Fruit fly (Drosophila melanogaster) whole organism, embryonic: ENCODE data around the gene CG34126.

Source experiments
- Aef1 ChIP-seq: fragments of 200-800 bp; sonication (Bioruptor generic); IDR thresholded peaks from 3 replicates; pipeline ENCODE4 v1.3.6; 2022; ENCODE audit warnings: missing biosample characterization, missing genetic modification characterization
- BtbVII ChIP-seq: fragments of 200-800 bp; sonication (Bioruptor generic); optimal IDR thresholded peaks from 3 replicates; lab custom pipeline; 2017; ENCODE audit warnings: missing biosample characterization, mild to moderate bottlenecking, missing genetic modification characterization
- CG10147 ChIP-seq: fragments of 200-800 bp; sonication (Bioruptor generic); optimal IDR thresholded peaks from 2 replicates; lab custom pipeline; 2019; ENCODE audit warnings: missing biosample characterization, mild to moderate bottlenecking, missing genetic modification characterization, moderate library complexity
- CG10267 ChIP-seq: fragments of 200-800 bp; sonication (Bioruptor generic); optimal IDR thresholded peaks from 2 replicates; lab custom pipeline; 2018; ENCODE audit warnings: missing biosample characterization, mild to moderate bottlenecking, missing genetic modification characterization, moderate library complexity
- CG11695 ChIP-seq: fragments of 200-800 bp; sonication (Bioruptor generic); IDR thresholded peaks from 3 replicates; pipeline ENCODE4 v1.3.6; 2022; ENCODE audit warnings: missing biosample characterization, missing genetic modification characterization
- CG13894 ChIP-seq: fragments of 200-800 bp; sonication (Bioruptor generic); optimal IDR thresholded peaks from 3 replicates; lab custom pipeline; 2018; ENCODE audit warnings: missing biosample characterization, mild to moderate bottlenecking, missing genetic modification characterization, moderate library complexity
- CG1602 ChIP-seq: fragments of 200-800 bp; sonication (Bioruptor generic); optimal IDR thresholded peaks from 3 replicates; lab custom pipeline; 2016; ENCODE audit warnings: missing biosample characterization, missing genetic modification characterization
- CG17829 ChIP-seq: fragments of 200-800 bp; optimal IDR thresholded peaks from 2 replicates; lab custom pipeline; 2019; ENCODE audit warnings: missing biosample characterization, mild to moderate bottlenecking, missing genetic modification characterization, moderate library complexity
- CG18011 ChIP-seq: fragments of 200-800 bp; sonication (Bioruptor generic); optimal IDR thresholded peaks from 2 replicates; lab custom pipeline; 2017; ENCODE audit warnings: missing biosample characterization, missing genetic modification characterization, mild to moderate bottlenecking, moderate library complexity, missing genotype
- CG18619 ChIP-seq: fragments of 200-800 bp; sonication (Bioruptor generic); optimal IDR thresholded peaks from 3 replicates; lab custom pipeline; 2017; ENCODE audit warnings: missing biosample characterization, mild to moderate bottlenecking, missing genetic modification characterization
- CG2199 ChIP-seq: fragments of 200-800 bp; sonication (Bioruptor generic); IDR thresholded peaks from 3 replicates; pipeline ENCODE4 v1.3.6; 2022; ENCODE audit warnings: missing biosample characterization, missing genetic modification characterization
- CG31365 ChIP-seq: fragments of 200-800 bp; sonication (Bioruptor generic); optimal IDR thresholded peaks from 2 replicates; lab custom pipeline; 2018; ENCODE audit warnings: missing biosample characterization, mild to moderate bottlenecking, missing genetic modification characterization
- CG34376 ChIP-seq: fragments of 200-800 bp; sonication (Bioruptor generic); optimal IDR thresholded peaks from 2 replicates; lab custom pipeline; 2018; ENCODE audit warnings: missing biosample characterization, mild to moderate bottlenecking, missing genetic modification characterization
- CG3838 ChIP-seq: fragments of 200-800 bp; sonication (Bioruptor generic); optimal IDR thresholded peaks from 3 replicates; lab custom pipeline; 2016; ENCODE audit warnings: missing biosample characterization, missing genetic modification characterization
- CG5953 ChIP-seq: fragments of 200-800 bp; sonication (Bioruptor generic); IDR thresholded peaks from 2 replicates; pipeline ENCODE4 v1.3.6; 2022; ENCODE audit warnings: missing biosample characterization, missing genetic modification characterization
- CG6854 ChIP-seq: fragments of 200-800 bp; sonication (Bioruptor generic); optimal IDR thresholded peaks from 3 replicates; lab custom pipeline; 2017; ENCODE audit warnings: missing biosample characterization, mild to moderate bottlenecking, missing genetic modification characterization
- CG7357 ChIP-seq: fragments of 200-800 bp; sonication (Bioruptor generic); IDR thresholded peaks from 3 replicates; pipeline ENCODE4 v1.3.6; 2022; ENCODE audit warnings: missing biosample characterization, missing genetic modification characterization
- CG7786 ChIP-seq: fragments of 200-800 bp; sonication (Bioruptor generic); optimal IDR thresholded peaks from 2 replicates; lab custom pipeline; 2016; ENCODE audit warnings: missing biosample characterization, missing genetic modification characterization
- CG8089 ChIP-seq: fragments of 200-800 bp; sonication (Bioruptor generic); optimal IDR thresholded peaks from 3 replicates; lab custom pipeline; 2016; ENCODE audit warnings: missing biosample characterization, missing genetic modification characterization
- CG9876 ChIP-seq: fragments of 200-800 bp; sonication (Bioruptor generic); optimal IDR thresholded peaks from 2 replicates; lab custom pipeline; 2016; ENCODE audit warnings: missing biosample characterization, missing genetic modification characterization
- CG9932 ChIP-seq: fragments of 200-800 bp; sonication (Bioruptor generic); IDR thresholded peaks from 2 replicates; pipeline ENCODE4 v1.3.6; 2022; ENCODE audit warnings: missing biosample characterization, missing genetic modification characterization
- CTCF ChIP-seq: fragments of 200-800 bp; sonication (Bioruptor generic); optimal IDR thresholded peaks from 2 replicates; lab custom pipeline; 2017; ENCODE audit warnings: missing biosample characterization, mild to moderate bottlenecking, missing genetic modification characterization, moderate library complexity
- Dref ChIP-seq: fragments of 200-800 bp; sonication (Bioruptor generic); IDR thresholded peaks from 2 replicates; pipeline ENCODE4 v1.3.6; 2022; ENCODE audit warnings: missing biosample characterization, missing genetic modification characterization
- E2f1 ChIP-seq: fragments of 200-800 bp; sonication (Bioruptor generic); IDR thresholded peaks from 2 replicates; pipeline ENCODE4 v1.3.6; 2022; ENCODE audit warnings: missing biosample characterization, missing genetic modification characterization
- Elba2 ChIP-seq: fragments of 200-800 bp; sonication (Bioruptor generic); optimal IDR thresholded peaks from 3 replicates; lab custom pipeline; 2016; ENCODE audit warnings: missing biosample characterization, missing genetic modification characterization
- Gsc ChIP-seq: fragments of 200-800 bp; sonication (Bioruptor generic); IDR thresholded peaks from 2 replicates; pipeline ENCODE4 v1.3.6; 2022; ENCODE audit warnings: missing biosample characterization, missing genetic modification characterization
- HLH54F ChIP-seq: fragments of 200-800 bp; sonication (Bioruptor generic); optimal IDR thresholded peaks from 3 replicates; lab custom pipeline; 2016; ENCODE audit warnings: missing biosample characterization, missing genetic modification characterization
- Hmr ChIP-seq: fragments of 200-800 bp; sonication (Bioruptor generic); optimal IDR thresholded peaks from 3 replicates; lab custom pipeline; 2017; ENCODE audit warnings: mild to moderate bottlenecking, missing biosample characterization, missing genetic modification reagents, missing genetic modification characterization
- Hr51 ChIP-seq, 2 experiments: fragments of 200-800 bp; sonication (Bioruptor generic); optimal IDR thresholded peaks; 2 replicates in 1 of 2; 3 replicates in 1 of 2; lab custom pipeline; 2016 to 2018; ENCODE audit warnings: missing biosample characterization in 2 of 2, missing genetic modification characterization in 2 of 2, mild to moderate bottlenecking in 1 of 2, moderate library complexity in 1 of 2
- Rx ChIP-seq: fragments of 200-800 bp; sonication (Bioruptor generic); IDR thresholded peaks from 2 replicates; pipeline ENCODE4 v1.3.6; 2022; ENCODE audit warnings: missing biosample characterization, missing genetic modification characterization
- Six4 ChIP-seq: fragments of 200-800 bp; sonication (Bioruptor generic); optimal IDR thresholded peaks from 2 replicates; lab custom pipeline; 2016; ENCODE audit warnings: missing biosample characterization, missing genetic modification characterization
- Sry-δ ChIP-seq: fragments of 200-800 bp; sonication (Bioruptor generic); optimal IDR thresholded peaks from 2 replicates; lab custom pipeline; 2016; ENCODE audit warnings: missing biosample characterization, missing genetic modification characterization
- abd-A ChIP-seq: fragments of 200-800 bp; sonication (Bioruptor generic); optimal IDR thresholded peaks from 3 replicates; lab custom pipeline; 2019; ENCODE audit warnings: missing biosample characterization, mild to moderate bottlenecking, missing genetic modification characterization, moderate library complexity
- bowl ChIP-seq: fragments of 200-800 bp; sonication (Bioruptor generic); IDR thresholded peaks from 2 replicates; pipeline ENCODE4 v1.3.6; 2022; ENCODE audit warnings: missing biosample characterization, missing genetic modification characterization
- br ChIP-seq: fragments of >200 bp; optimal IDR thresholded peaks from 2 replicates; lab custom pipeline; 2017
- cas ChIP-seq: fragments of 200-800 bp; sonication (Bioruptor generic); IDR thresholded peaks from 2 replicates; pipeline ENCODE4 v1.3.6; 2022; ENCODE audit warnings: missing biosample characterization, missing genetic modification characterization
- crc ChIP-seq: fragments of 200-800 bp; sonication (Bioruptor generic); optimal IDR thresholded peaks from 2 replicates; lab custom pipeline; 2016; ENCODE audit warnings: missing biosample characterization, missing genetic modification characterization
- dan ChIP-seq: fragments of 200-800 bp; sonication (Bioruptor generic); IDR thresholded peaks from 2 replicates; pipeline ENCODE4 v1.3.6; 2022; ENCODE audit warnings: missing biosample characterization, missing genetic modification characterization
- dm ChIP-seq: fragments of 200-800 bp; sonication (Bioruptor generic); optimal IDR thresholded peaks from 3 replicates; lab custom pipeline; 2016; ENCODE audit warnings: missing biosample characterization, missing genetic modification characterization
- ewg ChIP-seq: fragments of 200-800 bp; sonication (Bioruptor generic); optimal IDR thresholded peaks from 3 replicates; lab custom pipeline; 2017; ENCODE audit warnings: mild to moderate bottlenecking, missing biosample characterization, missing genetic modification reagents, missing genetic modification characterization
- fru ChIP-seq: fragments of >200 bp; optimal IDR thresholded peaks from 2 replicates; lab custom pipeline; 2017
- gro ChIP-seq: fragments of 200-800 bp; sonication (Bioruptor generic); optimal IDR thresholded peaks from 2 replicates; lab custom pipeline; 2016; ENCODE audit warnings: missing biosample characterization, missing genetic modification characterization
- h ChIP-seq: fragments of >200 bp; optimal IDR thresholded peaks from 2 replicates; lab custom pipeline; 2017
- hb ChIP-seq: fragments of 200-800 bp; sonication (Bioruptor generic); IDR thresholded peaks from 3 replicates; pipeline ENCODE4 v1.3.6; 2022; ENCODE audit warnings: missing biosample characterization, missing genetic modification characterization; ENCODE audit not compliant: partially characterized antibody
- knrl ChIP-seq: fragments of 200-800 bp; sonication (Bioruptor generic); IDR thresholded peaks from 3 replicates; pipeline ENCODE4 v1.3.6; 2022; ENCODE audit warnings: missing biosample characterization, missing genetic modification characterization; ENCODE audit not compliant: partially characterized antibody
- nmo ChIP-seq: fragments of 200-800 bp; sonication (Bioruptor generic); optimal IDR thresholded peaks from 2 replicates; lab custom pipeline; 2018; ENCODE audit warnings: missing biosample characterization, mild to moderate bottlenecking, missing genetic modification characterization, moderate library complexity
- odd ChIP-seq: fragments of 200-800 bp; sonication (Bioruptor generic); optimal IDR thresholded peaks from 2 replicates; lab custom pipeline; 2017; ENCODE audit warnings: missing biosample characterization, mild to moderate bottlenecking, missing genetic modification characterization
- otp ChIP-seq: fragments of 200-800 bp; sonication (Bioruptor generic); IDR thresholded peaks from 3 replicates; pipeline ENCODE4, ENCODE4 v1.3.6; 2022; ENCODE audit warnings: missing biosample characterization, missing genetic modification characterization
- pita ChIP-seq: fragments of 200-800 bp; sonication (Bioruptor generic); optimal IDR thresholded peaks from 2 replicates; lab custom pipeline; 2017; ENCODE audit warnings: missing biosample characterization, mild to moderate bottlenecking, missing genetic modification characterization
- sob ChIP-seq: fragments of 200-800 bp; sonication (Bioruptor generic); IDR thresholded peaks from 2 replicates; pipeline ENCODE4 v1.3.6; 2022; ENCODE audit warnings: missing biosample characterization, missing genetic modification characterization
- sug ChIP-seq: fragments of 200-800 bp; optimal IDR thresholded peaks from 2 replicates; lab custom pipeline; 2019; ENCODE audit warnings: missing biosample characterization, mild to moderate bottlenecking, missing genetic modification characterization, moderate library complexity
- trem ChIP-seq: fragments of 200-800 bp; optimal IDR thresholded peaks from 3 replicates; lab custom pipeline; 2019; ENCODE audit warnings: missing biosample characterization, mild to moderate bottlenecking, missing genetic modification characterization, moderate library complexity
- wdn ChIP-seq: fragments of 200-800 bp; sonication (Bioruptor generic); IDR thresholded peaks from 2 replicates; pipeline ENCODE4 v1.3.6; 2022; ENCODE audit warnings: missing biosample characterization, missing genetic modification characterization

CG34126 gene

dm6 chr2L:4976988-4977551 lies 4.3 kb upstream of the CG34126 start, which contains the start of the genes Gmd and CG3792 (continued):
- TF ChIP-seq CG2199 (GFP tag; lab: Robert Waterston, UW) (peak; percentile 81; the same call in 1 of the 3 replicates), Hr51 (GFP tag; optimal IDR thresholded peaks at IDR 0.05; lab: Kevin White, UChicago) (peak; percentile 92 to 94), CG31365 (peak; percentile 63), trem (tag; lab: Kevin White, UChicago) (peak; percentile 94), HLH54F (GFP tag; lab: Kevin White, UChicago) (peak; percentile 95), CG3838 (GFP tag; lab: Kevin White, UChicago) (peak; percentile 87), sob (GFP tag; lab: Robert Waterston, UW) (peak; percentile 97), CG8089 (peak; percentile 81), Elba2 (GFP tag; lab: Kevin White, UChicago) (peak; percentile 90), CTCF (GFP tag; lab: Kevin White, UChicago) (peak; percentile 51), Sry-δ (GFP tag; lab: Kevin White, UChicago) (peak; percentile 77), CG5953 (GFP tag; lab: Robert Waterston, UW) (peak; percentile 93), CG6854 (GFP tag; lab: Kevin White, UChicago) (peak; percentile 79), hb (peak; percentile 88), nmo (peak; percentile 97), br (lab: Kevin White, UChicago) (no peak), cas (GFP tag; lab: Robert Waterston, UW) (peak; percentile 92), bowl (GFP tag; lab: Robert Waterston, UW) (peak; percentile 89), Gsc (peak; percentile 87), CG9876 (GFP tag; lab: Kevin White, UChicago) (peak; percentile 75), CG10267 (tag; lab: Kevin White, UChicago) (peak; percentile 98), Rx (GFP tag; lab: Robert Waterston, UW) (peak; percentile 92), ewg (GFP tag; lab: Kevin White, UChicago) (peak; percentile 89), fru (lab: Kevin White, UChicago) (no peak), CG18619 (GFP tag; lab: Kevin White, UChicago) (peak; percentile 93), CG7786 (GFP tag; lab: Kevin White, UChicago) (peak; percentile 93), h (no peak), wdn (GFP tag; lab: Robert Waterston, UW) (peak; percentile 94), Aef1 (GFP tag; lab: Robert Waterston, UW) (peak; percentile 95), crc (peak; percentile 90), E2f1 (GFP tag; lab: Robert Waterston, UW) (peak; percentile 96), Hmr (GFP tag; lab: Kevin White, UChicago) (peak; percentile 94), BtbVII (peak; percentile 95), odd (GFP tag; lab: Kevin White, UChicago) (peak; percentile 91), Dref (peak; percentile 77), Six4 (peak; percentile 92), CG7357 (peak; percentile 90), gro (GFP tag; lab: Kevin White, UChicago) (peak; percentile 87), CG11695 (GFP tag; lab: Robert Waterston, UW) (peak; percentile 96), CG18011 (GFP tag; lab: Kevin White, UChicago) (peak; percentile 84), CG1602 (GFP tag; lab: Kevin White, UChicago) (peak; percentile 95), sug (peak; percentile 93), CG17829 (tag; lab: Kevin White, UChicago) (peak; percentile 95), abd-A (no peak), knrl (GFP tag; lab: Robert Waterston, UW) (peak; percentile 87), CG9932 (peak; percentile 98), dan (peak; percentile 85), CG34376 (GFP tag; lab: Kevin White, UChicago) (peak; percentile 93), pita (GFP tag; lab: Kevin White, UChicago) (no peak), otp (peak; percentile 89), CG10147 (peak; percentile 94), dm (peak; percentile 83), CG13894 (peak; percentile 95)
